Worm (Caenorhabditis elegans): ENCODE data around the gene K04A8.19.

DNA sequence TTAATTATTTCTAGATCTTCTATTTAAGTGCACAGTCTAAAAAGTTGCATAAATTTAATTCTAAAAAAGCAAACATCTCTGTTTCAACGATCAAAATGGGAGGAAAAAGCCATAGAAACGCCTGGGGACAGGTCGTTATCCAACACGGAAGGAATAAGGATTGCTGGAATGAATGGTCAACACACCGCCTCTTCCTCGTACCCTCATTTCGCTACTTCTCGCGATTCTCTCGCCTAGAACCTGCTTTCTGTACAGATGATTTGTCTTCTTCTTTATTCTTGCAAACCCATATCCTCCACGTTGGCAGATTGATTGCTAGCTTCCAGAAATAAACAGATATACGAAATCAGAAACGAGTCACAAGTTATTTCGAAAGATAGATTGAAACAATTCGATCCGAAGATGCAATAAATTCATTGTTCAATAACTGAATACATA lies 39.3 kb downstream of the K04A8.19 start, which contains the start of gene dpy-11:
- TF ChIP-seq sea-1 (GFP tag; conservative IDR thresholded peaks at IDR 0.05) (no peak), ama-1 (optimal IDR thresholded peaks at IDR 0.05) (no peak), aly-1 (tag; optimal IDR thresholded peaks at IDR 0.05) (no peak), hmbx-1 (tag; optimal IDR thresholded peaks at IDR 0.05) (no peak), scrt-1 (GFP tag; IDR thresholded peaks at IDR 0.05) (no peak), tbx-37 (GFP tag; conservative IDR thresholded peaks at IDR 0.05) (no peak), ceh-36 (tag; optimal IDR thresholded peaks at IDR 0.05) (no peak), tra-4 (tag; optimal IDR thresholded peaks at IDR 0.05) (no peak), ceh-13 (GFP tag; optimal IDR thresholded peaks at IDR 0.05) (no peak), B0310.2 (tag; optimal IDR thresholded peaks at IDR 0.05) (no peak), hmg-4 (GFP tag; optimal IDR thresholded peaks at IDR 0.05) (no peak), flt-1 (GFP tag; IDR thresholded peaks at IDR 0.05) (no peak), tbx-11 (GFP tag; IDR thresholded peaks at IDR 0.05) (no peak)
